Worm (Caenorhabditis elegans) whole organism, L3 larva: Measurements from ENCODE around the gene F35E8.2.

Experiments used
- R02D3.7 ChIP-seq: fragments of 150-350 bp; optimal IDR thresholded peaks from 2 replicates; lab custom pipeline; 2014; ENCODE audit warnings: missing biosample characterization, missing genetic modification characterization
- ZK546.5 ChIP-seq: sonication (generic microtip); optimal IDR thresholded peaks from 2 replicates; lab custom pipeline; 2017; ENCODE audit warnings: missing biosample characterization, missing genetic modification characterization
- aly-2 ChIP-seq: fragments of 150-350 bp; optimal IDR thresholded peaks from 2 replicates; lab custom pipeline; 2014; ENCODE audit warnings: missing biosample characterization, missing genetic modification characterization
- ama-1 ChIP-seq: fragments of 150-350 bp; optimal IDR thresholded peaks from 2 replicates; lab custom pipeline; 2018
- ceh-16 ChIP-seq: sonication (generic microtip); optimal IDR thresholded peaks from 2 replicates; lab custom pipeline; 2017; ENCODE audit warnings: missing biosample characterization, missing genetic modification characterization
- ceh-82 ChIP-seq: fragments of 150-350 bp; optimal IDR thresholded peaks from 2 replicates; lab custom pipeline; 2014; ENCODE audit warnings: missing biosample characterization, missing genetic modification characterization
- daf-12 ChIP-seq: fragments of 150-350 bp; optimal IDR thresholded peaks from 2 replicates; lab custom pipeline; 2014; ENCODE audit warnings: missing biosample characterization, missing genetic modification reagents, missing genetic modification characterization
- egl-5 ChIP-seq: fragments of 150-350 bp; optimal IDR thresholded peaks from 2 replicates; lab custom pipeline; 2017; ENCODE audit warnings: missing biosample characterization, missing genetic modification reagents, missing genetic modification characterization, inconsistent platforms
- elt-1 ChIP-seq: fragments of 150-350 bp; optimal IDR thresholded peaks from 2 replicates; lab custom pipeline; 2014; ENCODE audit warnings: missing biosample characterization, missing genetic modification characterization
- elt-2 ChIP-seq: sonication (generic microtip); optimal IDR thresholded peaks from 2 replicates; lab custom pipeline; 2016; ENCODE audit warnings: missing genetic modification reagents, mild to moderate bottlenecking, missing genetic modification characterization, missing compliant biosample characterization
- eor-1 ChIP-seq, 2 experiments: fragments of 150-350 bp; optimal IDR thresholded peaks; 2 replicates each; lab custom pipeline; 2014 to 2018; ENCODE audit warnings: missing biosample characterization in 2 of 2, missing genetic modification characterization in 2 of 2
- fkh-10 ChIP-seq: sonication (generic microtip); optimal IDR thresholded peaks from 2 replicates; lab custom pipeline; 2017; ENCODE audit warnings: missing biosample characterization, missing genetic modification reagents, missing genetic modification characterization
- hmg-11 ChIP-seq: sonication (generic microtip); optimal IDR thresholded peaks from 2 replicates; lab custom pipeline; 2016; ENCODE audit warnings: missing genetic modification characterization, missing compliant biosample characterization
- lin-39 ChIP-seq: fragments of 150-350 bp; optimal IDR thresholded peaks from 2 replicates; lab custom pipeline; 2018; ENCODE audit warnings: missing biosample characterization, missing genetic modification reagents, missing genetic modification characterization
- lsy-12 ChIP-seq: sonication (generic microtip); optimal IDR thresholded peaks from 2 replicates; lab custom pipeline; 2016; ENCODE audit warnings: mild to moderate bottlenecking, missing genetic modification characterization, missing compliant biosample characterization
- mdl-1 ChIP-seq: fragments of 150-350 bp; optimal IDR thresholded peaks from 2 replicates; lab custom pipeline; 2014; ENCODE audit warnings: missing biosample characterization, missing genetic modification characterization
- mml-1 ChIP-seq: fragments of 150-350 bp; sonication (generic microtip); optimal IDR thresholded peaks from 3 replicates; lab custom pipeline; 2014; ENCODE audit warnings: missing biosample characterization, missing genetic modification characterization
- nfya-1 ChIP-seq: sonication (generic microtip); optimal IDR thresholded peaks from 2 replicates; lab custom pipeline; 2017; ENCODE audit warnings: missing genetic modification characterization, mild to moderate bottlenecking, missing compliant biosample characterization, antibody characterized with exemption, moderate library complexity; ENCODE audit not compliant: insufficient read depth
- nhr-11 ChIP-seq: fragments of 150-350 bp; optimal IDR thresholded peaks from 2 replicates; lab custom pipeline; 2014; ENCODE audit warnings: missing biosample characterization, missing genetic modification characterization
- nhr-12 ChIP-seq: fragments of 150-350 bp; optimal IDR thresholded peaks from 2 replicates; lab custom pipeline; 2014; ENCODE audit warnings: missing biosample characterization, missing genetic modification characterization
- nhr-23 ChIP-seq: fragments of 150-350 bp; optimal IDR thresholded peaks from 2 replicates; lab custom pipeline; 2014; ENCODE audit warnings: missing biosample characterization, missing genetic modification reagents, missing genetic modification characterization
- nhr-237 ChIP-seq: fragments of 150-350 bp; optimal IDR thresholded peaks from 2 replicates; lab custom pipeline; 2014; ENCODE audit warnings: missing biosample characterization, missing genetic modification characterization
- nhr-43 ChIP-seq: sonication (generic microtip); optimal IDR thresholded peaks from 2 replicates; lab custom pipeline; 2016; ENCODE audit warnings: mild to moderate bottlenecking, missing genetic modification characterization, missing compliant biosample characterization; ENCODE audit not compliant: poor library complexity, severe bottlenecking
- nhr-67 ChIP-seq: fragments of 150-350 bp; optimal IDR thresholded peaks from 2 replicates; lab custom pipeline; 2014; ENCODE audit warnings: missing biosample characterization, missing genetic modification characterization
- nhr-76 ChIP-seq: fragments of 150-350 bp; sonication (generic microtip); optimal IDR thresholded peaks from 5 replicates; lab custom pipeline; 2014; ENCODE audit warnings: missing biosample characterization, missing genetic modification characterization
- pha-4 ChIP-seq: fragments of 150-350 bp; optimal IDR thresholded peaks from 2 replicates; lab custom pipeline; 2014; ENCODE audit warnings: missing biosample characterization, missing genetic modification reagents, missing genetic modification characterization
- pqm-1 ChIP-seq: fragments of 150-350 bp; optimal IDR thresholded peaks from 2 replicates; lab custom pipeline; 2017; ENCODE audit warnings: missing biosample characterization, missing genetic modification characterization, inconsistent platforms
- skn-1 ChIP-seq: fragments of 150-350 bp; optimal IDR thresholded peaks from 2 replicates; lab custom pipeline; 2014; ENCODE audit warnings: missing biosample characterization, missing genetic modification characterization
- snpc-4 ChIP-seq: fragments of 150-350 bp; optimal IDR thresholded peaks from 2 replicates; lab custom pipeline; 2014; ENCODE audit warnings: missing biosample characterization, missing genetic modification characterization
- tbx-2 ChIP-seq: sonication (generic microtip); optimal IDR thresholded peaks from 2 replicates; lab custom pipeline; 2016; ENCODE audit warnings: mild to moderate bottlenecking, missing genetic modification characterization, missing compliant biosample characterization
- unc-39 ChIP-seq: sonication (generic microtip); optimal IDR thresholded peaks from 4 replicates; lab custom pipeline; 2017; ENCODE audit warnings: missing biosample characterization, missing genetic modification characterization
- unc-62 ChIP-seq: fragments of 150-350 bp; sonication (generic microtip); optimal IDR thresholded peaks from 4 replicates; lab custom pipeline; 2014; ENCODE audit warnings: missing biosample characterization, missing genetic modification reagents, missing genetic modification characterization
- zag-1 ChIP-seq: fragments of 150-350 bp; optimal IDR thresholded peaks from 2 replicates; lab custom pipeline; 2014; ENCODE audit warnings: missing biosample characterization, missing genetic modification characterization
- ztf-4 ChIP-seq: fragments of 150-350 bp; optimal IDR thresholded peaks from 2 replicates; lab custom pipeline; 2014; ENCODE audit warnings: missing biosample characterization, missing genetic modification characterization

F35E8.2 gene

ce11 chrV:15905530-15905929, at the start of gene F35E8.2, which contains the start of gene F35E8.1:
F35E8.2 (plus strand) TSS chrV:15905661.
F35E8.1 (minus strand) TSS chrV:15905630.
- peak; percentile 27 for TF ChIP-seq elt-2 (tag; lab: Kevin White, UChicago)
- TF ChIP-seq, all 47 proteins: peak for 1; not testable (repeated sequence) for 46

- TF ChIP-seq lin-39 (tag; lab: Kevin White, UChicago): no peak
- no peak for TF ChIP-seq ama-1 (lab: Kevin White, UChicago)
- no peak for TF ChIP-seq pqm-1 (tag; lab: Kevin White, UChicago)
- TF ChIP-seq nhr-76 (tag; lab: Kevin White, UChicago): no peak
- no peak for TF ChIP-seq eor-1 (tag; optimal IDR thresholded peaks at IDR 0.05; lab: Kevin White, UChicago)
- no peak for TF ChIP-seq fkh-10 (GFP tag; lab: Kevin White, UChicago)
- TF ChIP-seq, all 47 proteins: peak for 0
Observed at ce11 chrV:15858292-15858691, 47.2 kb upstream of the F35E8.2 start, which contains the start of gene srh-148. srh-148 (minus strand) TSS chrV:15858392.

DNA sequence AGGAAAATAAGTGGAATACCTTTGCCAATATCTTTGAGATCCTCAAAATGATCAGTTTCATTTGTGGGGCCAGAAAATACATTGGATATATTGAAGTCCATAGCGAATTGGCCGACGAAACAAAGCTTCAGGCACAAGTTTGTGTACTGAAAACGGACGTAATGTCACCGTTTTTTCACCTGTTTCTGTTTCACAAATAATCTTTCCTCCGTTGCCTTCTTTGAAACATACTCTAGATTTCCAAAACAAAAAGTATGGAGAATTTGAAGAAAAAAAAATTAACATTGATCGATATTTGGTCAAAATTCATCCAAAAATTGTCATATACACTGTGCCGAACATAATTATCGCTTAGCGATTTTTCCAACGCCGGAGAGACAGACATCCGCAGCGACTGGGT, 42.9 kb upstream of the F35E8.2 start, which contains the start of gene srz-12:
TSS of gene srz-12 (minus strand) at position 101 of the 400 bp plus-strand sequence.
- TF ChIP-seq fkh-10 (GFP tag; lab: Kevin White, UChicago): no peak
- TF ChIP-seq egl-5 (tag; lab: Kevin White, UChicago): no peak
- no peak for TF ChIP-seq nhr-43
- no peak for TF ChIP-seq mml-1 (tag; lab: Kevin White, UChicago)
- no peak for TF ChIP-seq eor-1 (tag; optimal IDR thresholded peaks at IDR 0.05; lab: Kevin White, UChicago)
- no peak for TF ChIP-seq nhr-76 (tag; lab: Kevin White, UChicago)
- no peak for TF ChIP-seq aly-2 (tag; lab: Kevin White, UChicago)

DNA sequence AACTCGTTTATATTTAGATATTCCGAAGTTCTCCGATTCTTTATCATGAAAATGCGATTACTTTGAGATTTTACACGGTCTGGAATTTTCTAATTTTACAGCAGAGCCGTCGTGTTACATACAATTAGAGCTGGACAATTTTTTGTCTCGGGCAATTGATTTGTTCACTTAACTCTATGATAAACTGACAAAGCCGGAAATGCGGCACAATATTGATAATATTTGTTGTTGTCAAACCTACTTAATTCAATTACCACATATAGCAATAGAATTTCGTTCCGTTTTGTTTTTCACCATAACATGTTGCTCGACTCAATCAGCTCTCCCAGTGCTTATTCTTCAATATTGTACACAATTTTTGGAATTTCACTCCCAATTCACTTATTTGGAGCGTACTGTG, 42.4 kb upstream of the F35E8.2 start, which contains the start of gene srh-299:
TSS of gene srh-299 (plus strand) at position 301 of the 400 bp plus-strand sequence.
- TF ChIP-seq hmg-11: no peak
- TF ChIP-seq nhr-11 (tag; lab: Kevin White, UChicago): no peak
- TF ChIP-seq ZK546.5: no peak
- TF ChIP-seq egl-5 (tag; lab: Kevin White, UChicago): no peak

- TF ChIP-seq nhr-67 (tag; lab: Kevin White, UChicago) (no peak), unc-39 (tag; lab: Kevin White, UChicago) (no peak), zag-1 (tag; lab: Kevin White, UChicago) (no peak), ceh-82 (no peak), fkh-10 (GFP tag; lab: Kevin White, UChicago) (no peak), mdl-1 (tag; lab: Kevin White, UChicago) (no peak), ZK546.5 (no peak), unc-62 (no peak), lsy-12 (tag; lab: Kevin White, UChicago) (no peak), nhr-237 (tag; lab: Kevin White, UChicago) (no peak), elt-1 (tag; lab: Kevin White, UChicago) (no peak), mml-1 (tag; lab: Kevin White, UChicago) (no peak), egl-5 (tag; lab: Kevin White, UChicago) (no peak), aly-2 (tag; lab: Kevin White, UChicago) (no peak), nfya-1 (tag; lab: Kevin White, UChicago) (no peak), nhr-12 (no peak), snpc-4 (tag; lab: Kevin White, UChicago) (no peak), skn-1 (tag; lab: Kevin White, UChicago) (no peak), R02D3.7 (tag; lab: Kevin White, UChicago) (no peak)
Observed at ce11 chrV:15865839-15866238, 39.6 kb upstream of the F35E8.2 start, which contains the start of gene srh-293. srh-293 (plus strand) TSS chrV:15866139.

DNA sequence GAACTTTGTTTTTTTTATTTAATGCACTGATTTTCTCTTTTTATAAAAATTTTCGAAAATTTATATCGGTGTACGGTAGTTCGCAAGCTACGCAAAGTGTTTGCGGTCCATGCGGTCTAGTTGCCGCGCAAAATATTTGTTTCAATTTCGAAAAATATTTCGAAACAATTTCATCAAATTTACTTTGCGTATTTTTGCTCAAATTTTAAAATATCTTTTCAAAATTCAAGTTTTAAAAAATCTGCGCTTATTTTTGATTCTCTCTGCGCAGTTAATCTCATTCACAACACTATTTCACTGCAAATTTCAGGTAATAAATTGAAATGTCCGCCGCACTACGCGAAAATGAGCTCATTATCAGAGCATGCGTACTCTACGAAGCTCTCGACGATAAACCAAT, 38.1 kb upstream of the F35E8.2 start, which contains the start of gene fbxa-197:
TSS of gene fbxa-197 (plus strand) at position 301 of the 400 bp plus-strand sequence.
- TF ChIP-seq ceh-16 (tag; lab: Kevin White, UChicago): no peak
- no peak for TF ChIP-seq mdl-1 (tag; lab: Kevin White, UChicago)
- no peak for TF ChIP-seq egl-5 (tag; lab: Kevin White, UChicago)
- TF ChIP-seq pha-4 (tag; lab: Kevin White, UChicago): no peak
- no peak for TF ChIP-seq skn-1 (tag; lab: Kevin White, UChicago)
- no peak for TF ChIP-seq ceh-82
- TF ChIP-seq nhr-76 (tag; lab: Kevin White, UChicago): no peak
- TF ChIP-seq nhr-237 (tag; lab: Kevin White, UChicago): no peak
- TF ChIP-seq nfya-1 (tag; lab: Kevin White, UChicago): no peak
- no peak for TF ChIP-seq lin-39 (tag; lab: Kevin White, UChicago)
- no peak for TF ChIP-seq aly-2 (tag; lab: Kevin White, UChicago)
- TF ChIP-seq ztf-4 (tag; lab: Kevin White, UChicago): no peak
- no peak for TF ChIP-seq nhr-23
- no peak for TF ChIP-seq daf-12 (tag; lab: Kevin White, UChicago)
- TF ChIP-seq eor-1 (tag; optimal IDR thresholded peaks at IDR 0.05; lab: Kevin White, UChicago): no peak
- no peak for TF ChIP-seq tbx-2 (tag; lab: Kevin White, UChicago)
- no peak for TF ChIP-seq pqm-1 (tag; lab: Kevin White, UChicago)
- TF ChIP-seq snpc-4 (tag; lab: Kevin White, UChicago): no peak
- no peak for TF ChIP-seq hmg-11
